Worm (Caenorhabditis elegans): Measurements from ENCODE around the gene srw-15.
"Not testable (repeated sequence)": the region's sequence is repeated elsewhere in the genome, so short reads cannot be mapped to it uniquely, and the experiment has no call there.

srw-15 gene

DNA sequence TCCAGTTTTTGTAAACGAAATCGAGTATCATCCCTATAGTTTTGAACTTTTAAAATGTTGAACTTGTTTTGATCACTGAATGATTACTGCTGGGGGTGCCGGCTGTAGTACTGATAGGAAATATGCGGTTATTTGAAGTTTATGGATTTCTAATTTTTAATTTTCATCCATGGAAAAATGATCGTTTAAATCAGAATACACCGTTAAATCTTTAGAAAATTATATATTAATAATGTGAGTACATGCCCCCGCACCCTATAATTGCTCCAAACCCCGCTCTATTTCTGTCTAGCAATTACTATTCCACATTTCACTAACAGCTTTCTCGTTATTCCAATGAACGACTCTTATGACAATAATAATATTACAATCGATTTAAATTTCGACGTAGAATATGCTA, 30.6 kb upstream of the srw-15 start, which contains the start of gene Y75B12B.10:
TSS of gene Y75B12B.10 (plus strand) at position 301 of the 400 bp plus-strand sequence.
- no peak for TF ChIP-seq him-1 (tag; optimal IDR thresholded peaks at IDR 0.05)

DNA sequence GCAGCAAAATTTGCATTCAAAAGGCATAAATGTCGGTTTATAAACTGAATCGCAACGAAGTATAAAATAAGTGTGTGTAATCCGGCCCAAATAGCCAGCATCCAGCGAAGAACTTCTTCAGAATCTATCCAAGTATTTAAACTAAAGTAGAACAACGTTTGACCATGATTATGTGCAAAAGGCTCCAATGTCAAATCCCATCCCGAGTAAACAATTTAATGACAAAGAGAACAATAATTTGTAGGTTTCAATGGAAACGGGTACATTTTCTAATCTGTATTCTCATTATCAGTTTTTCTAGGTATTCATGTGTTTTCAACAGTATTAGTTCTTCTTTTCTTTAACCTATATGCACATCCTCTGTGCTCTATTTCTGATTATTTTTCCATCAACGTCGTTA, 22.7 kb upstream of the srw-15 start, which contains the start of gene C41G6.12:
TSS of gene C41G6.12 (minus strand) at position 101 of the 400 bp plus-strand sequence.
- TF ChIP-seq dao-5, W03F9.2, him-1 (tag; optimal IDR thresholded peaks at IDR 0.05): not testable (repeated sequence)

DNA sequence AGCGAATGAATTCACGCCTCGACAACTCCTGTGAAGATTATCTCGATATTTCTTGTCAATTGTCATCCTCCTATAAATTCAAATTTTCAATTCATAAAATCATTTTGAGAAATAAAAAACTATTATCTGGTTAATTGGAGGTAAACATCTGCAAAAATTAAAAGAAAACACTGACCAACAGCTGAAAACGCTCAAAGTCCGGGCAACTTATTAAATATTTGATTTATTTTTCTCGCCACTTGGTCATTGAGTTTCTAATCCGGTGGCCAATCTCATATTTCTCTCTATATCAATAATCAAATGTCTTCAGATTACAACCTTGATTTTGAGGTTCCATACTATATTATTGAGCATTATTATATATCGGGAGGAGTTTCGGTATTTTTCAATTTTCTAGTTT, 18.5 kb upstream of the srw-15 start, which contains the start of gene sri-24:
TSS of gene sri-24 (plus strand) at position 301 of the 400 bp plus-strand sequence.
- not testable (repeated sequence) for TF ChIP-seq dao-5, him-1, W03F9.2 (tag; optimal IDR thresholded peaks at IDR 0.05)

DNA sequence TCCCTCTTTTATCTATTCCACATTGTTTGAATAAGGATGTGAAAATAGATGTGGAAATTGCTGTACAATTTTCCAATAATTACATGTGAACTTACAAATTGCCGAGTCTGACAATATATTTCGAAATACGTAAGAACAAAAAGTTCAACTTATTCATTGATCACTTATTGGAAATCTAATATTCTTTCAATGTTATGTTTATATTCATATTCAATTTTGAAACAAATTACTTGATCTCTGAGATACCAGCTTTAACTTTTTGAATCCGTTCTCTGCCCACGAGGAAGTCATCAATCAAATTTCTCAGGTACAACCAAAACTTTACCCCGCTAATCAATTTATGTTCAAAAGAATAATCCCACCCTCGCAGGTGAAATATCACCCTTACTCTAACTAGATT, 15.2 kb upstream of the srw-15 start, which contains the start of gene sri-26:
TSS of gene sri-26 (plus strand) at position 301 of the 400 bp plus-strand sequence.
- not testable (repeated sequence) for TF ChIP-seq W03F9.2, him-1, dao-5 (tag; optimal IDR thresholded peaks at IDR 0.05)

DNA sequence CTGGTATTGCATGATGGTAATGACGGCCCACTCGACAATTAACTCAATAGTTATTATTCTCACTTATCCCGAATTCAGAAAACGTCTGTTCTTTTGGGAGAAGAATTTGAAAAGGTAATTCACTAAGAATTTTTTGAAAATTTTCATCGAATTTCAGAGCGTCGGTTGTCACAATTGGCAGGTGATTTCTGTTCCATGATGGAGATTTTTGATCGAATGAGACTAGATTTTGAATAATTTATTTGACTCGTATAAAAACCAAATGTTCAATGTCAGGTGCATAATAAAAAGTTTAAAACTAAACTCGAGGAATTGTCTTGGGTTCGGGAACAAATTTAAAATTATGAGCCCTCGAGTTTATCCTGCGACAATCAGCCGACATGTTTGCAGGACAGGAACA, 13.6 kb upstream of the srw-15 start, which contains the start of gene sri-25:
TSS of gene sri-25 (plus strand) at position 301 of the 400 bp plus-strand sequence.
- TF ChIP-seq W03F9.2 (tag; optimal IDR thresholded peaks at IDR 0.05) (no peak), dao-5 (tag; optimal IDR thresholded peaks at IDR 0.05) (no peak), him-1 (tag; optimal IDR thresholded peaks at IDR 0.05) (no peak)

DNA sequence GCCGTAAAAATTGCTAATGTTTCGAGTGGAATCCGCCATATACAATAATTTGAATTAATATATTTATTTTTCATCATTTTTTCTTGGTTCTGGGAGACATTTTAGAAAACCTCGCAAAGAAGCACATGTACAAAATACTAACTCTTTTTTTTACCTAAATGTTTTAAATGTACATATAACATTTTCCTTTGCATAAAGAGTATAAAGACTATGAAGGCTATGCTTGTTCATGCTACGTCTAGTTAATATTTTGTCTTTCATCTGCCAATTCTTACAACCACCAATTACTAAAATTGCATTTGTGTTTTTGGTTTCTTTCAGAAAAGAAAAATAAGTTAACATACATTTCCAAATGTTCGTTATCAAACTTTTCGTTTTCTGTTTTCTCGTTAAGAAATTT, 9.0 kb upstream of the srw-15 start, which contains the start of gene irld-25:
TSS of gene irld-25 (plus strand) at position 301 of the 400 bp plus-strand sequence.
- no peak for TF ChIP-seq him-1 (tag; optimal IDR thresholded peaks at IDR 0.05)

DNA sequence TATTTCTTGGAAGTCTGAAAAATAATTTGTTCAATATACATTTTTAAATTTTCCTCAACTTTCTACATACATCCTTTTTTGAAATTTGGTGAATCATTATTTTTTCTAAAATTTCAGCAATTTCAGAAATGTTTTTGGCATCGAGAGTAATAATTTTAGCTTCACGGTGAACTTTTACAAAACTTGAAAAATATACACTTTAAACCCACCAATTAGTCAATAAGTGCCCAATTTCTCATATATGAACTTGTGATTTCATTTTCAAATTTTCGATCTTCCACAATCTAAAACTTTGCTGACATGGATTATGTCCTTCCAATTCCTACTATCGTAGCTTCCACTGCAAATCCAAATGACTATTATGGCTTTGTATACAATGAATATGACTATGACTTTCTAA, 6.7 kb upstream of the srw-15 start, which contains the start of gene srw-24:
TSS of gene srw-24 (plus strand) at position 301 of the 400 bp plus-strand sequence.
- TF ChIP-seq W03F9.2 (tag; optimal IDR thresholded peaks at IDR 0.05) (no peak), him-1 (tag; optimal IDR thresholded peaks at IDR 0.05) (no peak), dao-5 (tag; optimal IDR thresholded peaks at IDR 0.05) (no peak)

DNA sequence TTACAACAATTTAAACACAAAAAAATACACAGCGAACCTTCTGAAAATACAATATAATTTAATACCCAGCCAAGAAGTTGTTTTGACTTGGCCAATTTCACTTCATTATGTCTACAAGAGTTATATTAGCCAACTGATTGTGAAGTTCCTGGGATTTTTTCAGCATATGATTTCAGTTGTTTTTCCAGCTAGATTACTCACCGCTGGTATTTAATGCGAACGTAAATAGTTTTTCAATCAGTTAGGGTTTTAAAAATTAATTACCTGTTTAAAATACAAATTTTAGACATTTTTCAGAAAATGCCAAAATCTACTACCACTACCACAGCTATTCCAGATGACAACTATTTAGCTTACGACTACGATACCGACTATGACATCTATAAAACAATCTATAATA, 4.7 kb upstream of the srw-15 start, which contains the start of gene srw-14:
TSS of gene srw-14 (plus strand) at position 301 of the 400 bp plus-strand sequence.
- TF ChIP-seq dao-5 (tag; optimal IDR thresholded peaks at IDR 0.05) (no peak), W03F9.2 (tag; optimal IDR thresholded peaks at IDR 0.05) (no peak), him-1 (tag; optimal IDR thresholded peaks at IDR 0.05) (no peak)

DNA sequence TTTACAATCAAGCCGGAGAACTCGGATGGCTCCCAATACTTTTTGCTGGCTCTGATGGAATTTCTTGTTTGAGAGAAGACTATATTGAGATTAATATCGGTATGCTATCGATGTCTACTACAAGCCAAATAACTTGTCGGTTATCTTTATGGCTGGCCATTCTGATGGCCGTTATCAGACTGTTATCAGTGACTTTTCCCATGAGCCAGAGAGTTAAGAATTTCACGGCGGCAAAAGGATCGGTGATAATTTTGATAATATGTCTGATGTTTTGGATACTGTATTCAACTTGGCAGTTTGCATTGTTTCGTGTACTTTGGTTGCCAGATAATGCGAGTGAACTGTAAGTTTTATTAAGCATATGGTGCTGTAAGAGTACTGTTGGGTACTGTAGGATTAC, 4.1 kb upstream of the srw-15 start:
- TF ChIP-seq dao-5 (tag; optimal IDR thresholded peaks at IDR 0.05) (no peak), him-1 (tag; optimal IDR thresholded peaks at IDR 0.05) (no peak), W03F9.2 (tag; optimal IDR thresholded peaks at IDR 0.05) (no peak)

DNA sequence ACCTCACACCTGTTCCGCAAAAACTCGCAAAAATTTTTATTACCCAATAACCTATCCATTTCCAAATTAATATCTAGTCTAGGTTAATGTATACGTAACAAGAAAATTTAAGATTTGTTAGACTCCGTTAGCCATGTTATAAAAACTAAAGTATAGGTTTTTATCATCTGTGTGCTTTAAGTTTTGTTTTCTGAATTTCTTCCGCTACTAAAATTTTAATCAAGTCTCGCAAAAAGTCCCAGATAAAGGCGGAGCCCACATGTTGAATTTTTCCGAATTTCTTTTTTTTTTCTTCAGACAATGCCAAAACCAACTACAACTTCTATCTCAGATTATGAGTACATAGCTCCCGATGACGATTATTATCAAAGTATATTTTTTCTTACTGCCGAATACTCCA, 1.9 kb downstream of the srw-15 start, which contains the start of gene srw-13:
TSS of gene srw-13 (plus strand) at position 301 of the 400 bp plus-strand sequence.
- TF ChIP-seq dao-5 (tag; optimal IDR thresholded peaks at IDR 0.05), result no peak
- no peak for TF ChIP-seq W03F9.2 (tag; optimal IDR thresholded peaks at IDR 0.05)
- no peak for TF ChIP-seq him-1 (tag; optimal IDR thresholded peaks at IDR 0.05)

DNA sequence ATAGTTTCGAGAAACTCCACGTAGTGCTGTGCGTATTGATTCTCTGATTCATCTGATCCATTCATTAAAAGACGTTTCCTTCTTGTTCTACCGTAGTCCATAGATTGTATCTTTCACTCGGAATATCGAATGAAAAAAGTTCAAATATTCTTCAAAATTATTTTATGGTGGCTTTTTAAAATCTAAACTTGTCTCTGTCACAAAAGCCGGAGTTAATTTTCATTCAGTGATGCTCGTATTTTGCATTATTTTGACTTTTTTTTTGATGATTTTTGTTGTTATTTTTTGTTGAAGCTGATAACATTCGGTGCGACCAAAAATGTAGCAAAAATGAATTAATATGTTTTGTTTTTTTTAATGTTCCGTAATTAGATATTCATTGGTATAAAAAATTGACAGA, 5.3 kb downstream of the srw-15 start, which contains the start of gene nhr-164:
TSS of gene nhr-164 (minus strand) at position 101 of the 400 bp plus-strand sequence.
- no peak for TF ChIP-seq him-1 (tag; optimal IDR thresholded peaks at IDR 0.05)
- no peak for TF ChIP-seq W03F9.2 (tag; optimal IDR thresholded peaks at IDR 0.05)
- TF ChIP-seq dao-5 (tag; optimal IDR thresholded peaks at IDR 0.05), result no peak

DNA sequence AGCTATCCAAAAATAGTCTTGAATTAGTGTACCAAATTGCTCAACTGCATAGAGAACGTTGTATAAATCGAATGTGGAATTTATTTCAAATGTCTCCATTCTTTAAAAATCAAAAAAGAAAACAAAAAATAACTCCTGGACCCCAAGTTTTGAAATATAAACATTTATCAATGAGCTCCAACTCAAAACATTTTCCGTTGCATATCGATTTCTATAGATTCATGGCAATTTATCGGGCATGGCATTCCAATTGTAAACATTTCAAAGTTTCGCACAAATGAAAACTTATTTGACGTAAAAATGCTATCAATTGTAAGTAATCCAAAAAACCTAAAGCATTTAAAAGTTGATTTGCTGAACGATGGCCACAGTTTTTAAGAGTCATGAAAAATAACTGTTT, 8.2 kb downstream of the srw-15 start, which contains the start of gene srw-12:
TSS of gene srw-12 (minus strand) at position 101 of the 400 bp plus-strand sequence.
- TF ChIP-seq W03F9.2 (tag; optimal IDR thresholded peaks at IDR 0.05) (no peak), dao-5 (tag; optimal IDR thresholded peaks at IDR 0.05) (no peak)

DNA sequence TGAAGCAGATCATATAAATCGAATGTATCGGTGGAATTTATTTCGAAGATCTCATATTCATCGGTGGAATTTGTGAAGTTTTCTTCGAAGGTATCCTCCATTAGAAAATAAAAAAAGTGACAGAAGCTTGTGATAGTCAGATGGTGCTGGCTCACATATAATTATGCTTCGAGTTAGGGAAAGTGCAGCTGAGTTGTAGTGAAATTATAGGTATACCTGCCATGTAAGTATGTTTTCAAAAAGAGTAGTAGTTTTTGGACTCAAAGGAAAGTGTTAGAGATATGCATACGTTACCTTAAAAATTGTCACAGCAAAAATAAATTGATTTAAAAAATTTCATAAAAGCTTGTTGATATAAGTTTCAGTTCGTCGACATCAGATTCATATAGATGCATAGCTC, 9.9 kb downstream of the srw-15 start, which contains the start of gene srw-11:
TSS of gene srw-11 (minus strand) at position 101 of the 400 bp plus-strand sequence.
- TF ChIP-seq him-1 (tag; optimal IDR thresholded peaks at IDR 0.05), result no peak
- TF ChIP-seq W03F9.2 (tag; optimal IDR thresholded peaks at IDR 0.05), result no peak
- no peak for TF ChIP-seq dao-5 (tag; optimal IDR thresholded peaks at IDR 0.05)

DNA sequence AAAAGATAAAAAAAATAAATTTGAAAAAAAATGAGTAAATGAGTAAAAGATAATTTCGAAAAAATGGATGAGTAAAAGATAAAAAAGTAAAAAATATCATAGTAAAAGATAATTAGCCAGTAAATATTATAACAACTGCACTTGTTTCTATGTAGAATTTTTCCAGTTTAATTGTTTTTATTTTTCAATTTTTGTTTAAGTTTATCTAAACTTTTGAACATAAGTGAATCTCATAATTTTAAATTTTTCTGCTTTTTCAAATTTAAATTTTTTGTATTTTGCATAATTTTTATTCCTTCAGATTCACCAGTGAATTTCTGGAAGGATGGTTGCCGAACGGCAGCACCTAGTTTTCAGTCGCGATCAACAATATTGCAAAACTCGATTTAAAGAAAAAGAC, 10.9 kb downstream of the srw-15 start, which contains the start of gene chil-12:
TSS of gene chil-12 (plus strand) at position 301 of the 400 bp plus-strand sequence.
- TF ChIP-seq W03F9.2 (tag; optimal IDR thresholded peaks at IDR 0.05) (no peak), dao-5 (tag; optimal IDR thresholded peaks at IDR 0.05) (no peak), him-1 (tag; optimal IDR thresholded peaks at IDR 0.05) (no peak)
